Fruit fly (Drosophila melanogaster): ENCODE measurements around the gene alpha-Est8.
A peak's percentile ranks its signal among the peaks of the same experiment; 100 is the strongest.

- no peak for TF ChIP-seq Dfd (GFP tag; optimal IDR thresholded peaks at IDR 0.05)
- no peak for TF ChIP-seq Rel (GFP tag; optimal IDR thresholded peaks at IDR 0.05)
- no peak for TF ChIP-seq Rel (tag; optimal IDR thresholded peaks at IDR 0.05)
- TF ChIP-seq Abd-B (GFP tag; optimal IDR thresholded peaks at IDR 0.05), result no peak
- TF ChIP-seq h (GFP tag; optimal IDR thresholded peaks at IDR 0.05), result no peak
- TF ChIP-seq N (GFP tag; optimal IDR thresholded peaks at IDR 0.05), result no peak
- TF ChIP-seq br (GFP tag; optimal IDR thresholded peaks at IDR 0.05), result no peak
- TF ChIP-seq usp (GFP tag; optimal IDR thresholded peaks at IDR 0.05), result no peak
- peak; percentile 38 for TF ChIP-seq Dif (GFP tag; optimal IDR thresholded peaks at IDR 0.05; ENCODE audit: partially characterized antibody)
- TF ChIP-seq OdsH (GFP tag; optimal IDR thresholded peaks at IDR 0.05), result no peak
- no peak for TF ChIP-seq fru (GFP tag; optimal IDR thresholded peaks at IDR 0.05)
- no peak for TF ChIP-seq Sp1 (GFP tag; optimal IDR thresholded peaks at IDR 0.05)
- no peak for TF ChIP-seq psq (GFP tag; optimal IDR thresholded peaks at IDR 0.05)
Observed at dm6 chr3R:7492099-7492498, 23.4 kb downstream of the alpha-Est8 start.

Data from whole organism, wandering third instar larva.